Worm (Caenorhabditis elegans) whole organism, late embryonic: ENCODE data around the gene ZC477.2.

Experiments
- C08G9.2 ChIP-seq: sonication (generic microtip); optimal IDR thresholded peaks from 2 replicates; lab custom pipeline; 2016; ENCODE audit warnings: mild to moderate bottlenecking, missing genetic modification characterization, moderate library complexity, missing compliant biosample characterization
- C38D4.7 ChIP-seq: fragments of 200-800 bp; sonication (Bioruptor generic); optimal IDR thresholded peaks from 2 replicates; lab custom pipeline; 2018; ENCODE audit warnings: mild to moderate bottlenecking, missing genetic modification characterization, moderate library complexity, missing compliant biosample characterization
- F13H6.1 ChIP-seq: sonication (generic microtip); optimal IDR thresholded peaks from 2 replicates; lab custom pipeline; 2016; ENCODE audit warnings: missing genetic modification characterization, missing compliant biosample characterization
- K09A11.1 ChIP-seq: sonication (generic microtip); optimal IDR thresholded peaks from 2 replicates; lab custom pipeline; 2017; ENCODE audit warnings: antibody characterized with exemption, mild to moderate bottlenecking, missing genetic modification characterization, missing compliant biosample characterization; ENCODE audit not compliant: insufficient read depth
- T23F11.4 ChIP-seq: fragments of 200-800 bp; sonication (Bioruptor generic); optimal IDR thresholded peaks from 2 replicates; lab custom pipeline; 2018; ENCODE audit warnings: mild to moderate bottlenecking, missing genetic modification characterization, missing compliant biosample characterization
- Y22D7AL.16 ChIP-seq: sonication (generic microtip); optimal IDR thresholded peaks from 2 replicates; lab custom pipeline; 2016; ENCODE audit warnings: missing genetic modification characterization, missing compliant biosample characterization
- ceh-14 ChIP-seq: sonication (generic microtip); optimal IDR thresholded peaks from 2 replicates; lab custom pipeline; 2016; ENCODE audit warnings: missing genotype, missing genetic modification characterization, missing compliant biosample characterization
- ceh-18 ChIP-seq: sonication (generic microtip); optimal IDR thresholded peaks from 2 replicates; lab custom pipeline; 2016; ENCODE audit warnings: missing genetic modification characterization, missing compliant biosample characterization
- ceh-24 ChIP-seq: sonication (generic microtip); optimal IDR thresholded peaks from 2 replicates; lab custom pipeline; 2016; ENCODE audit warnings: mild to moderate bottlenecking, missing genetic modification characterization, missing compliant biosample characterization
- ceh-31 ChIP-seq: sonication (generic microtip); optimal IDR thresholded peaks from 2 replicates; lab custom pipeline; 2016; ENCODE audit warnings: missing genetic modification characterization, missing compliant biosample characterization
- ceh-34 ChIP-seq: sonication (generic microtip); optimal IDR thresholded peaks from 2 replicates; lab custom pipeline; 2016; ENCODE audit warnings: mild to moderate bottlenecking, missing genetic modification characterization, missing compliant biosample characterization
- ceh-45 ChIP-seq: fragments of 200-800 bp; sonication (Bioruptor generic); IDR thresholded peaks from 2 replicates; pipeline ENCODE4 v1.3.6; 2022; ENCODE audit warnings: missing genetic modification reagents, missing genetic modification characterization, missing compliant biosample characterization
- dmd-4 ChIP-seq: sonication (generic microtip); optimal IDR thresholded peaks from 2 replicates; lab custom pipeline; 2016; ENCODE audit warnings: borderline replicate concordance, missing genetic modification characterization, missing compliant biosample characterization
- dve-1 ChIP-seq: sonication (generic microtip); optimal IDR thresholded peaks from 2 replicates; lab custom pipeline; 2017; ENCODE audit warnings: antibody characterized with exemption, mild to moderate bottlenecking, missing genetic modification characterization, missing compliant biosample characterization
- elt-4 ChIP-seq: sonication (generic microtip); optimal IDR thresholded peaks from 2 replicates; lab custom pipeline; 2016; ENCODE audit warnings: missing genetic modification characterization, missing compliant biosample characterization
- fkh-10 ChIP-seq: fragments of 150-350 bp; optimal IDR thresholded peaks from 2 replicates; lab custom pipeline; 2014; ENCODE audit warnings: missing biosample characterization, missing genetic modification reagents, missing genetic modification characterization
- gmeb-2 ChIP-seq: sonication (generic microtip); optimal IDR thresholded peaks from 2 replicates; lab custom pipeline; 2016; ENCODE audit warnings: missing genetic modification characterization, inconsistent platforms, missing compliant biosample characterization
- hlh-13 ChIP-seq: fragments of 200-800 bp; sonication (Bioruptor generic); optimal IDR thresholded peaks from 2 replicates; lab custom pipeline; 2018; ENCODE audit warnings: mild to moderate bottlenecking, missing genetic modification characterization, missing compliant biosample characterization
- hlh-6 ChIP-seq: sonication (generic microtip); optimal IDR thresholded peaks from 2 replicates; lab custom pipeline; 2016; ENCODE audit warnings: missing genotype, missing genetic modification characterization, missing compliant biosample characterization
- hlh-8 ChIP-seq: sonication (generic microtip); optimal IDR thresholded peaks from 2 replicates; lab custom pipeline; 2016; ENCODE audit warnings: missing genotype, missing genetic modification characterization, missing compliant biosample characterization
- lim-6 ChIP-seq: sonication (generic microtip); optimal IDR thresholded peaks from 2 replicates; lab custom pipeline; 2016; ENCODE audit warnings: missing genetic modification characterization, missing compliant biosample characterization
- madf-2 ChIP-seq: sonication (generic microtip); optimal IDR thresholded peaks from 2 replicates; lab custom pipeline; 2017; ENCODE audit warnings: missing genetic modification characterization, missing compliant biosample characterization
- mec-3 ChIP-seq: sonication (generic microtip); optimal IDR thresholded peaks from 2 replicates; lab custom pipeline; 2016; ENCODE audit warnings: borderline replicate concordance, missing genetic modification characterization, missing compliant biosample characterization
- nfya-1 ChIP-seq: sonication (generic microtip); optimal IDR thresholded peaks from 2 replicates; lab custom pipeline; 2017; ENCODE audit warnings: missing genetic modification characterization, mild to moderate bottlenecking, missing compliant biosample characterization, antibody characterized with exemption, moderate library complexity
- nhr-11 ChIP-seq: fragments of 150-350 bp; optimal IDR thresholded peaks from 2 replicates; lab custom pipeline; 2014; ENCODE audit warnings: missing biosample characterization, missing genetic modification characterization
- npax-4 ChIP-seq: sonication (generic microtip); optimal IDR thresholded peaks from 2 replicates; lab custom pipeline; 2016; ENCODE audit warnings: missing genetic modification characterization, missing compliant biosample characterization
- odd-2 ChIP-seq: sonication (generic microtip); optimal IDR thresholded peaks from 2 replicates; lab custom pipeline; 2017; ENCODE audit warnings: antibody characterized with exemption, mild to moderate bottlenecking, missing genetic modification characterization, missing compliant biosample characterization
- pag-3 ChIP-seq: sonication (generic microtip); optimal IDR thresholded peaks from 2 replicates; lab custom pipeline; 2016; ENCODE audit warnings: missing compliant biosample characterization, missing genetic modification characterization, borderline replicate concordance
- pax-1 ChIP-seq: fragments of 150-350 bp; optimal IDR thresholded peaks from 2 replicates; lab custom pipeline; 2014; ENCODE audit warnings: missing biosample characterization, missing genetic modification characterization
- pqm-1 ChIP-seq: sonication (generic microtip); optimal IDR thresholded peaks from 2 replicates; lab custom pipeline; 2016; ENCODE audit warnings: missing genetic modification characterization, missing compliant biosample characterization
- pros-1 ChIP-seq: fragments of 150-350 bp; optimal IDR thresholded peaks from 2 replicates; lab custom pipeline; 2014; ENCODE audit warnings: missing biosample characterization, missing genetic modification reagents, missing genetic modification characterization
- ref-2 ChIP-seq: sonication (generic microtip); optimal IDR thresholded peaks from 2 replicates; lab custom pipeline; 2016; ENCODE audit warnings: missing genetic modification characterization, missing compliant biosample characterization
- rnt-1 ChIP-seq: sonication (generic microtip); optimal IDR thresholded peaks from 2 replicates; lab custom pipeline; 2016; ENCODE audit warnings: missing genetic modification characterization, missing compliant biosample characterization
- sdc-2 ChIP-seq: sonication (generic microtip); optimal IDR thresholded peaks from 2 replicates; lab custom pipeline; 2016; ENCODE audit warnings: missing genotype, missing genetic modification characterization, missing compliant biosample characterization
- tbx-2 ChIP-seq: sonication (generic microtip); optimal IDR thresholded peaks from 2 replicates; lab custom pipeline; 2016; ENCODE audit warnings: missing genetic modification characterization, missing compliant biosample characterization
- tbx-7 ChIP-seq: sonication (generic microtip); optimal IDR thresholded peaks from 2 replicates; lab custom pipeline; 2016; ENCODE audit warnings: missing genotype, missing genetic modification characterization, missing compliant biosample characterization
- unc-3 ChIP-seq, 2 experiments: fragments of 200-800 bp in 1 of 2; sonication (Bioruptor generic) in 1 of 2; sonication (generic microtip) in 1 of 2; conservative IDR thresholded peaks in 1 of 2; optimal IDR thresholded peaks in 1 of 2; 2 replicates each; pipeline versions ENCODE4 v1.3.6 to Lab custom; 2016 to 2022; ENCODE audit warnings: missing compliant biosample characterization in 2 of 2, missing genetic modification characterization in 2 of 2, missing genetic modification reagents in 1 of 2
- unc-42 ChIP-seq: sonication (generic microtip); optimal IDR thresholded peaks from 2 replicates; lab custom pipeline; 2016; ENCODE audit warnings: missing genotype, missing genetic modification characterization, missing compliant biosample characterization
- unc-55 ChIP-seq: sonication (generic microtip); optimal IDR thresholded peaks from 2 replicates; lab custom pipeline; 2017; ENCODE audit warnings: missing biosample characterization, missing genetic modification reagents, missing genetic modification characterization

Gene ZC477.2

DNA sequence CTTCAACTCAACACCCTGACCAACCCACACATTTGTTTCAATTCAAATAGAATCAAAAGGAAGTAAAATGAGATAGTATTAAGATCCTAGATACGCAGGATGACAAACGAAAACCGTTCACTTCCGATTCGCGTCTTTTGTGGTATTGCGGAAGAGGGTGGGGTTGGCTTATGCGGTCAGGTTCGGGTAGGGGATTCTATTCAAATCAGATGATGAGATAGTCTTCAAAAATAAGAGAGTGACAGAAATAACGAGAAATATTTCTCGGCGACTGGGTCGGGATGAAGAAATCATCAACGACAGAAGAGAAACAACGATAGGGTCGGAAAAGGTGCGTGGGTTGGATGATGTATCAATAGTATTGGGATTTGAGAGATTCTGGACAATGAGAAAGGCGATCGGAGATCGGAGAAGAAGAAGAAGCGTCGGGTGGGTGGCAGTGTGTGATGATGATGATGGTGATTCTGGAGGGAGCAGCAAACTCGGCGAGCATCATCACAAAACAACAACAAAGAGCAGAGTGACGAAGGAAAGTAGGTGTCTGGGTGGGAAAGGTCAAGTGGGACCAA lies 12.5 kb upstream of the ZC477.2 start (continued):
- TF ChIP-seq C08G9.2 (tag; lab: Kevin White, UChicago) (peak; percentile 5), pqm-1 (tag; lab: Kevin White, UChicago) (no peak), ceh-31 (tag; lab: Kevin White, UChicago) (no peak), ceh-24 (no peak), hlh-8 (tag; lab: Kevin White, UChicago) (no peak), Y22D7AL.16 (tag; lab: Kevin White, UChicago) (no peak), ceh-18 (tag; lab: Kevin White, UChicago) (peak; percentile 67), dve-1 (no peak), hlh-6 (no peak), dmd-4 (tag; lab: Kevin White, UChicago) (no peak), K09A11.1 (no peak), odd-2 (tag; lab: Kevin White, UChicago) (no peak), pax-1 (tag; lab: Kevin White, UChicago) (no peak), ceh-14 (tag; lab: Kevin White, UChicago) (no peak)

DNA sequence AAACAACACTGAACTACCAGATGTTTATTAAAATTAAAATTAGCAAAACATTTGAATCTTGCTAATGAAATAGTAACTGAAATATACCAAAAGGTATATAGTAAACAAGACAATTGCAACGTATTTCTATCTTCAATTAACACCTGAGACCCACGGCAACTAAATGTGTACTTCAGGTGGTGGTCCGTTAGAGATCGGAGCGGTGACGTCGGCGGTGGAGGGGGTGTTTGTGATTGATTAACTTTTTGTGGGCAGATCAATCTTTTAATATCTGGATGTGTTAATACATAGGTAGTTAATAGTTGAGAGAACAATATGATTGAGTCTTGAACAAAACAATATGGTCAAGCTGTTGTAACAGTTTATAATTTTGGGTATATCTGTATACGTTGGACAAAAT lies 11.9 kb upstream of the ZC477.2 start:
- TF ChIP-seq Y22D7AL.16 (tag; lab: Kevin White, UChicago) (no peak), npax-4 (tag; lab: Kevin White, UChicago) (no peak), lim-6 (tag; lab: Kevin White, UChicago) (no peak), unc-42 (tag; lab: Kevin White, UChicago) (no peak), pros-1 (no peak), madf-2 (tag; lab: Kevin White, UChicago) (no peak), C38D4.7 (GFP tag; lab: Kevin White, UChicago) (no peak), unc-3 (GFP tag; conservative IDR thresholded peaks at IDR 0.05; lab: Robert Waterston, UW) (no peak), unc-3 (tag; optimal IDR thresholded peaks at IDR 0.05; lab: Kevin White, UChicago) (no peak), ref-2 (tag; lab: Kevin White, UChicago) (no peak), fkh-10 (no peak), pag-3 (tag; lab: Kevin White, UChicago) (no peak), unc-55 (GFP tag; lab: Kevin White, UChicago) (no peak), T23F11.4 (GFP tag; lab: Kevin White, UChicago) (no peak), ceh-45 (GFP tag; lab: Robert Waterston, UW) (no peak), gmeb-2 (tag; lab: Kevin White, UChicago) (no peak), ceh-34 (tag; lab: Kevin White, UChicago) (no peak), sdc-2 (tag; lab: Kevin White, UChicago) (no peak)

DNA sequence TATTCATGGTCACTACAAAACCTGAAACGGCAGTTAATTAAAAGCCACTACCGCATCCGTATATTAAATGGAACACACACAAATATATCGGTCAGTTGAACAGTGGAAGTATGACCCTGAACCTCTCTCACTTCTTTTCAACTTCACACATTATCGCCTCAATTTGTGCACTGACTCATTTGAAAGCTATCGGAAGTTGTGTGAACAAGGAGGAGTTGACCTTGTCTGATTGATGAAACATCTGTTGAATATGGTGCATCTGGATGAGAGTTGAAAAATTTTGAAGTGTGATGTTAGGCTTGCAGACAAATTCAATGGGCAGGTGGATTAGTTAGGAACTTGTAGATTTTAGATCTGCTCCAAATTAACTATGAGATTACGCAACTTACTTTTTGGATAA lies 10.5 kb upstream of the ZC477.2 start:
- TF ChIP-seq dve-1 (no peak), tbx-2 (tag; lab: Kevin White, UChicago) (no peak), F13H6.1 (tag; lab: Kevin White, UChicago) (no peak), pax-1 (tag; lab: Kevin White, UChicago) (no peak), C38D4.7 (GFP tag; lab: Kevin White, UChicago) (no peak), unc-42 (tag; lab: Kevin White, UChicago) (no peak), npax-4 (tag; lab: Kevin White, UChicago) (no peak), ceh-34 (tag; lab: Kevin White, UChicago) (no peak), ceh-14 (tag; lab: Kevin White, UChicago) (no peak), mec-3 (no peak), hlh-13 (GFP tag; lab: Kevin White, UChicago) (no peak), rnt-1 (tag; lab: Kevin White, UChicago) (no peak), gmeb-2 (tag; lab: Kevin White, UChicago) (no peak), nfya-1 (tag; lab: Kevin White, UChicago) (no peak), elt-4 (tag; lab: Kevin White, UChicago) (no peak), pros-1 (no peak), hlh-8 (tag; lab: Kevin White, UChicago) (no peak), nhr-11 (no peak), tbx-7 (tag; lab: Kevin White, UChicago) (no peak)
